Worm (Caenorhabditis elegans): Measurements from ENCODE around the gene K01A11.1.

DNA sequence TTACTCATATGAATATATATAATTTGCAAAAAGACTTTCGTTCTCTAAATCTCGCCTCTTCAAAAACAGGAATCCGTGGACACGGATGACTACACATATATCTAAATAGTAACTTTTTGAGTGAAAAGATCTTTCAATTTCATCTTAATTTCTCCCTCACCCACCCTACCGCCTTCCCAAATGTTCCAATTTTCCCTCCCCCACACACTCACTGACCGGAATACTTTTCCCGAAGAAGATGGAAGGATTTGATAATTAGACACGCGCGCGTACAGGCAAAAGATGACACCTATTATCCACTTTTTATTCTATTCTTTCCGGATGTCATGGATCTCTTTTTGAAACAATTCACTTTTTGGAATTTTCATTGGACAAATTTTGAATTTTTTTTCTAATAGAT, 49.7 kb upstream of the K01A11.1 start:
- TF ChIP-seq F57A8.1 (GFP tag; optimal IDR thresholded peaks at IDR 0.05) (no peak), pha-4 (tag; optimal IDR thresholded peaks at IDR 0.05) (no peak), unc-62 (GFP tag; optimal IDR thresholded peaks at IDR 0.05) (no peak), nhr-120 (GFP tag; IDR thresholded peaks at IDR 0.05) (no peak), aptf-2 (GFP tag; conservative IDR thresholded peaks at IDR 0.05) (no peak), zfh-2 (GFP tag; conservative IDR thresholded peaks at IDR 0.05) (no peak), ztf-3 (GFP tag; optimal IDR thresholded peaks at IDR 0.05) (no peak), B0019.2 (GFP tag; conservative IDR thresholded peaks at IDR 0.05) (no peak), lsl-1 (GFP tag; optimal IDR thresholded peaks at IDR 0.05) (no peak), ets-4 (GFP tag; optimal IDR thresholded peaks at IDR 0.05) (no peak), die-1 (tag; optimal IDR thresholded peaks at IDR 0.05) (no peak), hrde-1 (tag; optimal IDR thresholded peaks at IDR 0.05; ENCODE audit: borderline replicate concordance) (no peak), lir-1 (GFP tag; conservative IDR thresholded peaks at IDR 0.05) (no peak)
